Fruit fly (Drosophila melanogaster) whole organism, embryonic: ENCODE measurements around the gene RpS7.
A peak's percentile ranks its signal among the peaks of the same experiment; 100 is the strongest.

ENCODE experiments used
- Abd-B ChIP-seq: fragments of 200-800 bp; sonication (Bioruptor generic); optimal IDR thresholded peaks from 2 replicates; lab custom pipeline; 2018; ENCODE audit warnings: missing biosample characterization, mild to moderate bottlenecking, missing genetic modification characterization, moderate library complexity
- CG10366 ChIP-seq: fragments of 200-800 bp; sonication (Bioruptor generic); IDR thresholded peaks from 2 replicates; pipeline ENCODE4 v1.3.6; 2022; ENCODE audit warnings: missing biosample characterization, missing genetic modification characterization
- CG10431 ChIP-seq: fragments of 200-800 bp; sonication (Bioruptor generic); optimal IDR thresholded peaks from 3 replicates; lab custom pipeline; 2018; ENCODE audit warnings: missing biosample characterization, mild to moderate bottlenecking, missing genetic modification characterization
- CG10462 ChIP-seq: fragments of 200-800 bp; sonication (Bioruptor generic); optimal IDR thresholded peaks from 2 replicates; lab custom pipeline; 2016; ENCODE audit warnings: missing biosample characterization, missing genetic modification characterization
- CG13123 ChIP-seq: fragments of 200-800 bp; sonication (Bioruptor generic); optimal IDR thresholded peaks from 2 replicates; lab custom pipeline; 2016; ENCODE audit warnings: missing biosample characterization, missing genetic modification characterization
- CG14014 ChIP-seq: fragments of 200-800 bp; sonication (Bioruptor generic); IDR thresholded peaks from 2 replicates; pipeline ENCODE4 v1.3.6; 2022; ENCODE audit warnings: missing biosample characterization, missing genetic modification characterization
- CG14050 ChIP-seq: fragments of 200-800 bp; sonication (Bioruptor generic); IDR thresholded peaks from 3 replicates; pipeline ENCODE4 v1.3.6; 2022; ENCODE audit warnings: missing biosample characterization, missing genetic modification characterization
- CG16813 ChIP-seq: fragments of 200-800 bp; sonication (Bioruptor generic); IDR thresholded peaks from 3 replicates; pipeline ENCODE4 v1.3.6; 2022; ENCODE audit warnings: missing biosample characterization, missing genetic modification characterization; ENCODE audit not compliant: partially characterized antibody
- CG18011 ChIP-seq: fragments of 200-800 bp; sonication (Bioruptor generic); optimal IDR thresholded peaks from 2 replicates; lab custom pipeline; 2017; ENCODE audit warnings: missing biosample characterization, missing genetic modification characterization, mild to moderate bottlenecking, moderate library complexity, missing genotype
- CG18764 ChIP-seq: fragments of 200-800 bp; sonication (Bioruptor generic); optimal IDR thresholded peaks from 3 replicates; lab custom pipeline; 2016; ENCODE audit warnings: missing biosample characterization, missing genetic modification characterization
- CG2120 ChIP-seq: fragments of 200-800 bp; sonication (Bioruptor generic); optimal IDR thresholded peaks from 3 replicates; lab custom pipeline; 2016; ENCODE audit warnings: missing biosample characterization, missing genetic modification characterization
- CG2199 ChIP-seq: fragments of 200-800 bp; sonication (Bioruptor generic); IDR thresholded peaks from 3 replicates; pipeline ENCODE4 v1.3.6; 2022; ENCODE audit warnings: missing biosample characterization, missing genetic modification characterization
- CG30020 ChIP-seq: fragments of 200-800 bp; optimal IDR thresholded peaks from 2 replicates; lab custom pipeline; 2019; ENCODE audit warnings: missing biosample characterization, mild to moderate bottlenecking, missing genetic modification characterization, moderate library complexity
- CG34224 ChIP-seq: fragments of 200-800 bp; sonication (Bioruptor generic); IDR thresholded peaks from 3 replicates; pipeline ENCODE4 v1.3.6; 2022; ENCODE audit warnings: missing biosample characterization, missing genetic modification characterization; ENCODE audit not compliant: partially characterized antibody
- CG3995 ChIP-seq: fragments of 200-800 bp; sonication (Bioruptor generic); optimal IDR thresholded peaks from 3 replicates; lab custom pipeline; 2016; ENCODE audit warnings: missing biosample characterization, missing genetic modification characterization
- CG42726 ChIP-seq: fragments of 200-800 bp; sonication (Bioruptor generic); IDR thresholded peaks from 2 replicates; pipeline ENCODE4 v1.3.6; 2022; ENCODE audit warnings: missing biosample characterization, missing genetic modification characterization; ENCODE audit not compliant: partially characterized antibody
- CG4404 ChIP-seq: fragments of 200-800 bp; sonication (Bioruptor generic); IDR thresholded peaks from 2 replicates; pipeline ENCODE4 v1.3.6; 2022; ENCODE audit warnings: missing biosample characterization, missing genetic modification characterization
- CG6854 ChIP-seq: fragments of 200-800 bp; sonication (Bioruptor generic); optimal IDR thresholded peaks from 3 replicates; lab custom pipeline; 2017; ENCODE audit warnings: missing biosample characterization, mild to moderate bottlenecking, missing genetic modification characterization
- CG7786 ChIP-seq: fragments of 200-800 bp; sonication (Bioruptor generic); optimal IDR thresholded peaks from 2 replicates; lab custom pipeline; 2016; ENCODE audit warnings: missing biosample characterization, missing genetic modification characterization
- CG7963 ChIP-seq: fragments of 200-800 bp; sonication (Bioruptor generic); IDR thresholded peaks from 3 replicates; pipeline ENCODE4 v1.3.6; 2022; ENCODE audit warnings: missing biosample characterization, missing genetic modification characterization; ENCODE audit not compliant: partially characterized antibody
- CG8089 ChIP-seq: fragments of 200-800 bp; sonication (Bioruptor generic); optimal IDR thresholded peaks from 3 replicates; lab custom pipeline; 2016; ENCODE audit warnings: missing biosample characterization, missing genetic modification characterization
- CG8281 ChIP-seq: fragments of 200-800 bp; sonication (Bioruptor generic); optimal IDR thresholded peaks from 2 replicates; lab custom pipeline; 2018; ENCODE audit warnings: missing biosample characterization, mild to moderate bottlenecking, missing genetic modification characterization, moderate library complexity
- Camta ChIP-seq: fragments of 200-800 bp; sonication (Bioruptor generic); optimal IDR thresholded peaks from 2 replicates; lab custom pipeline; 2016; ENCODE audit warnings: missing biosample characterization, missing genetic modification characterization
- Drgx ChIP-seq: fragments of 200-800 bp; sonication (Bioruptor generic); IDR thresholded peaks from 2 replicates; pipeline ENCODE4 v1.3.6; 2022; ENCODE audit warnings: missing biosample characterization, missing genetic modification characterization
- Fer1 ChIP-seq: fragments of 200-800 bp; sonication (Bioruptor generic); optimal IDR thresholded peaks from 2 replicates; lab custom pipeline; 2017; ENCODE audit warnings: missing biosample characterization, mild to moderate bottlenecking, missing genetic modification characterization
- Gug ChIP-seq: fragments of 200-800 bp; sonication (Bioruptor generic); IDR thresholded peaks from 4 replicates; pipeline ENCODE4 v1.3.6; 2022; ENCODE audit warnings: missing biosample characterization, missing genetic modification characterization
- HLH4C ChIP-seq: fragments of 200-800 bp; sonication (Bioruptor generic); IDR thresholded peaks from 3 replicates; pipeline ENCODE4 v1.3.6; 2022; ENCODE audit warnings: missing biosample characterization, missing genetic modification characterization; ENCODE audit not compliant: partially characterized antibody
- Hmr ChIP-seq: fragments of 200-800 bp; sonication (Bioruptor generic); optimal IDR thresholded peaks from 3 replicates; lab custom pipeline; 2017; ENCODE audit warnings: mild to moderate bottlenecking, missing biosample characterization, missing genetic modification reagents, missing genetic modification characterization
- Hr39 ChIP-seq: fragments of >200 bp; optimal IDR thresholded peaks from 2 replicates; lab custom pipeline; 2017
- Mad ChIP-seq: fragments of 200-800 bp; sonication (Bioruptor generic); optimal IDR thresholded peaks from 2 replicates; lab custom pipeline; 2016; ENCODE audit warnings: missing biosample characterization, missing genetic modification characterization
- Oli ChIP-seq: fragments of 200-800 bp; sonication (Bioruptor generic); optimal IDR thresholded peaks from 2 replicates; lab custom pipeline; 2018; ENCODE audit warnings: missing biosample characterization, mild to moderate bottlenecking, missing genetic modification characterization, moderate library complexity
- Scr ChIP-seq: fragments of 200-800 bp; sonication (Bioruptor generic); IDR thresholded peaks from 2 replicates; pipeline ENCODE4 v1.3.6; 2022; ENCODE audit warnings: missing biosample characterization, missing genetic modification characterization; ENCODE audit not compliant: partially characterized antibody
- Xrp1 ChIP-seq: fragments of 200-800 bp; sonication (Bioruptor generic); IDR thresholded peaks from 2 replicates; pipeline ENCODE4 v1.3.6; 2022; ENCODE audit warnings: missing biosample characterization, missing genetic modification characterization
- amos ChIP-seq: fragments of 200-800 bp; sonication (Bioruptor generic); IDR thresholded peaks from 2 replicates; pipeline ENCODE4 v1.3.6; 2022; ENCODE audit warnings: missing biosample characterization, missing genetic modification characterization; ENCODE audit not compliant: partially characterized antibody
- bbx ChIP-seq: fragments of 200-800 bp; sonication (Bioruptor generic); IDR thresholded peaks from 2 replicates; pipeline ENCODE4 v1.3.6; 2022; ENCODE audit warnings: missing biosample characterization, missing genetic modification characterization; ENCODE audit not compliant: partially characterized antibody
- en ChIP-seq: fragments of 200-800 bp; sonication (Bioruptor generic); optimal IDR thresholded peaks from 2 replicates; lab custom pipeline; 2016; ENCODE audit warnings: missing biosample characterization, missing genetic modification characterization
- gro ChIP-seq: fragments of 200-800 bp; sonication (Bioruptor generic); optimal IDR thresholded peaks from 2 replicates; lab custom pipeline; 2016; ENCODE audit warnings: missing biosample characterization, missing genetic modification characterization
- inv ChIP-seq: fragments of 200-800 bp; sonication (Bioruptor generic); IDR thresholded peaks from 2 replicates; pipeline ENCODE4 v1.3.6; 2022; ENCODE audit warnings: missing biosample characterization, missing genetic modification characterization; ENCODE audit not compliant: partially characterized antibody
- lab ChIP-seq: fragments of 200-800 bp; sonication (Bioruptor generic); optimal IDR thresholded peaks from 3 replicates; lab custom pipeline; 2017; ENCODE audit warnings: missing biosample characterization, missing genetic modification characterization, mild to moderate bottlenecking, moderate library complexity, missing genetic modification reagents
- nerfin-1 ChIP-seq: fragments of 200-800 bp; sonication (Bioruptor generic); optimal IDR thresholded peaks from 3 replicates; lab custom pipeline; 2019; ENCODE audit warnings: missing biosample characterization, mild to moderate bottlenecking, missing genetic modification characterization, moderate library complexity
- otp ChIP-seq: fragments of 200-800 bp; sonication (Bioruptor generic); IDR thresholded peaks from 3 replicates; pipeline ENCODE4, ENCODE4 v1.3.6; 2022; ENCODE audit warnings: missing biosample characterization, missing genetic modification characterization
- pfk ChIP-seq: fragments of 200-800 bp; sonication (Bioruptor generic); optimal IDR thresholded peaks from 2 replicates; lab custom pipeline; 2018; ENCODE audit warnings: missing biosample characterization, mild to moderate bottlenecking, missing genetic modification characterization, moderate library complexity
- rib ChIP-seq: fragments of 200-800 bp; sonication (Bioruptor generic); IDR thresholded peaks from 2 replicates; pipeline ENCODE4 v1.3.6; 2022; ENCODE audit warnings: missing biosample characterization, missing genetic modification characterization
- sd ChIP-seq: fragments of 200-800 bp; sonication (Bioruptor generic); optimal IDR thresholded peaks from 3 replicates; lab custom pipeline; 2018; ENCODE audit warnings: missing biosample characterization, mild to moderate bottlenecking, missing genetic modification characterization, moderate library complexity
- sens ChIP-seq: fragments of 200-800 bp; sonication (Bioruptor generic); peaks from one replicate; lab custom pipeline; 2016; ENCODE audit warnings: missing biosample characterization, missing genetic modification characterization
- sob ChIP-seq: fragments of 200-800 bp; sonication (Bioruptor generic); IDR thresholded peaks from 2 replicates; pipeline ENCODE4 v1.3.6; 2022; ENCODE audit warnings: missing biosample characterization, missing genetic modification characterization
- sr ChIP-seq: fragments of 200-800 bp; sonication (Bioruptor generic); IDR thresholded peaks from 3 replicates; pipeline ENCODE4 v1.3.6; 2022; ENCODE audit warnings: missing biosample characterization, missing genetic modification characterization
- stwl ChIP-seq: fragments of 200-800 bp; sonication (Bioruptor generic); optimal IDR thresholded peaks from 3 replicates; lab custom pipeline; 2018; ENCODE audit warnings: missing biosample characterization, mild to moderate bottlenecking, missing genetic modification characterization, moderate library complexity
- tll ChIP-seq, 2 experiments: fragments of 200-800 bp in 1 of 2; fragments of >200 bp in 1 of 2; sonication (Bioruptor generic) in 1 of 2; optimal IDR thresholded peaks; 2 replicates each; lab custom pipeline; 2017 to 2019; ENCODE audit warnings: missing biosample characterization in 2 of 2, missing genetic modification characterization in 2 of 2, mild to moderate bottlenecking in 1 of 2, moderate library complexity in 1 of 2
- vnd ChIP-seq: fragments of 200-800 bp; sonication (Bioruptor generic); IDR thresholded peaks from 3 replicates; pipeline ENCODE4 v1.3.6; 2022; ENCODE audit warnings: missing biosample characterization, missing genetic modification characterization; ENCODE audit not compliant: partially characterized antibody
- zfh1 ChIP-seq: fragments of 200-800 bp; sonication (Bioruptor generic); IDR thresholded peaks from 3 replicates; pipeline ENCODE4 v1.3.6; 2022; ENCODE audit warnings: missing biosample characterization, missing genetic modification characterization

Gene RpS7

DNA sequence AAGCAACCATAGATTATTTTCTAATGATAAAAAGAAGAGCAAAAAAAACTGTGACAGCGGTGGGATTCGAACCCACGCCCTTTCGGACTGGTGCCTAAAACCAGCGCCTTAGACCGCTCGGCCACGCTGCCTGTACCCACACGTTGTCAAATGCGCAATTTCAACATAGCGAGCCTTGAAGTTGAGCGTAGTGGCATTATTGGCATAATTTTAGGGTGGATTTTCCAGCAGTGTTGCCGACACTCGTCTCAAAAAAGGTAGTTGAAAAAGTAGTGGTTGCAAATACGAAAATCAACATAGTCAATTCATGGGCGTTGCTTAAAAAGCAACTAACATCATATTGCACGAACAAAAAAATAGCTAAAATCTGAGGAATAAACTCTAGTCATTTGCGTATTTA is 39.7 kb upstream of the RpS7 start (continued):
- TF ChIP-seq CG42726 (peak; percentile 89), en (no peak), Xrp1 (GFP tag; lab: Robert Waterston, UW) (no peak), Gug (GFP tag; lab: Robert Waterston, UW) (0 out of 4 replicates have a peak, but pooled peaks have one; percentile 10), Fer1 (no peak), Hmr (no peak), Oli (tag; lab: Kevin White, UChicago) (no peak), CG18011 (GFP tag; lab: Kevin White, UChicago) (no peak), tll (GFP tag; optimal IDR thresholded peaks at IDR 0.05; lab: Kevin White, UChicago) (no peak), CG6854 (no peak), nerfin-1 (no peak), CG14050 (no peak), pfk (GFP tag; lab: Kevin White, UChicago) (no peak), Mad (no peak), Abd-B (GFP tag; lab: Kevin White, UChicago) (no peak), zfh1 (no peak), Hr39 (no peak), CG30020 (tag; lab: Kevin White, UChicago) (no peak), CG7963 (GFP tag; lab: Robert Waterston, UW) (peak; percentile 92), CG4404 (GFP tag; lab: Robert Waterston, UW) (no peak), sob (no peak), CG14014 (GFP tag; lab: Robert Waterston, UW) (no peak), CG10431 (no peak), sr (no peak), CG10366 (GFP tag; lab: Robert Waterston, UW) (no peak), CG8281 (tag; lab: Kevin White, UChicago) (no peak), CG18764 (GFP tag; lab: Kevin White, UChicago) (no peak), Drgx (GFP tag; lab: Robert Waterston, UW) (no peak), sd (tag; lab: Kevin White, UChicago) (no peak)
- TF ChIP-seq, all 482 proteins: peak for 33

DNA sequence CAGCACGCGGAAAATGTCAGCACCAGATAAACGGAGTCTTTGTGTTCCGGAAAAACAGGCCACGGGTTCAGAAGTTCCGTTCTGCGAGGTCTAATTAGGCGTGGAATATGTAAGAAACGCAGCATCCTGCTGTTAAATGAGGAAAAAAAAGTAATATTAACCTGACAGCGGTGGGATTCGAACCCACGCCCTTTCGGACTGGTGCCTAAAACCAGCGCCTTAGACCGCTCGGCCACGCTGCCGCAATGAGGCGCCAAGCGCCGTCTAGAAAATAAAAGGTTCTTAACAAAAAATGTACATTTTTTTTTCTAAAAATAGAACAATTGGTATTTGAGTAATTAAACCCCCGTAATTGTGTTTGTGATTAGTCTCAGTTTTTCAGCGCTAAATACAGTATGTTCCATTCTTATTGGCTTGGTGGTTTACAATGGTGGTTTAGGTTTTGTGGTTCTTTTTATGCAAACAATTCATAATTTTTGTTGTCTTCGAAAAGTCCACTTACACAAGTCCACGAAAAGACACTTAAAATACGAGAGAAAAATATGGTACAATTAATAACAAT is 39.1 kb upstream of the RpS7 start:
- peak; percentile 42; the same call in 1 of the 3 replicates for TF ChIP-seq vnd (GFP tag; lab: Robert Waterston, UW)
- peak; percentile 66 for TF ChIP-seq amos (GFP tag; lab: Robert Waterston, UW)
- TF ChIP-seq CG42726 = peak; percentile 62
- no peak for TF ChIP-seq rib (GFP tag; lab: Robert Waterston, UW)
- TF ChIP-seq CG3995 (GFP tag; lab: Kevin White, UChicago) = no peak
- TF ChIP-seq otp (GFP tag; lab: Robert Waterston, UW) = 0 out of 3 replicates have a peak, but pooled peaks have one; percentile 6
- TF ChIP-seq gro (GFP tag; lab: Kevin White, UChicago) = no peak
- TF ChIP-seq CG13123 (GFP tag; lab: Kevin White, UChicago) = no peak
- no peak for TF ChIP-seq stwl (tag; lab: Kevin White, UChicago)
- TF ChIP-seq sens (GFP tag; lab: Kevin White, UChicago) = peak; percentile 69
- no peak for TF ChIP-seq CG8089
- TF ChIP-seq CG16813 (GFP tag; lab: Robert Waterston, UW) = peak; percentile 54; the same call in 2 of the 3 replicates
- TF ChIP-seq Scr = peak; percentile 51
- TF ChIP-seq inv = peak; percentile 37; the same call in 1 of the 2 replicates
- no peak for TF ChIP-seq CG7786
- no peak for TF ChIP-seq Camta (GFP tag; lab: Kevin White, UChicago)
- peak; percentile 58; the same call in 2 of the 3 replicates for TF ChIP-seq CG34224 (GFP tag; lab: Robert Waterston, UW)
- peak; percentile 56 for TF ChIP-seq bbx
- TF ChIP-seq lab (GFP tag; lab: Kevin White, UChicago) = peak; percentile 21
- TF ChIP-seq CG2199 (GFP tag; lab: Robert Waterston, UW) = 0 out of 3 replicates have a peak, but pooled peaks have one; percentile 33
- no peak for TF ChIP-seq CG10462
- TF ChIP-seq HLH4C (GFP tag; lab: Robert Waterston, UW) = peak; percentile 62
- TF ChIP-seq CG2120 (GFP tag; lab: Kevin White, UChicago) = peak; percentile 12
